Worm (Caenorhabditis elegans) whole organism, early embryonic: ENCODE data around the gene ost-1.

Experiments used
- ama-1 ChIP-seq: fragments of 150-350 bp; optimal IDR thresholded peaks from 2 replicates; lab custom pipeline; 2014
- flt-1 ChIP-seq: fragments of 200-800 bp; sonication (Bioruptor generic); IDR thresholded peaks from 2 replicates; pipeline ENCODE4 v1.3.6; 2022; ENCODE audit warnings: missing genetic modification characterization, missing compliant biosample characterization
- hmbx-1 ChIP-seq: sonication (generic microtip); optimal IDR thresholded peaks from 2 replicates; lab custom pipeline; 2016; ENCODE audit warnings: mild to moderate bottlenecking, missing genetic modification characterization, missing compliant biosample characterization
- scrt-1 ChIP-seq: fragments of 200-800 bp; sonication (Bioruptor generic); IDR thresholded peaks from 2 replicates; pipeline ENCODE4 v1.3.6; 2022; ENCODE audit warnings: missing genetic modification characterization, missing compliant biosample characterization
- tbx-11 ChIP-seq: fragments of 200-800 bp; sonication (Bioruptor generic); IDR thresholded peaks from 2 replicates; pipeline ENCODE4 v1.3.6; 2022; ENCODE audit warnings: missing genetic modification characterization, missing compliant biosample characterization
- tra-4 ChIP-seq: sonication (generic microtip); optimal IDR thresholded peaks from 2 replicates; lab custom pipeline; 2017; ENCODE audit warnings: missing genetic modification characterization, missing compliant biosample characterization

DNA sequence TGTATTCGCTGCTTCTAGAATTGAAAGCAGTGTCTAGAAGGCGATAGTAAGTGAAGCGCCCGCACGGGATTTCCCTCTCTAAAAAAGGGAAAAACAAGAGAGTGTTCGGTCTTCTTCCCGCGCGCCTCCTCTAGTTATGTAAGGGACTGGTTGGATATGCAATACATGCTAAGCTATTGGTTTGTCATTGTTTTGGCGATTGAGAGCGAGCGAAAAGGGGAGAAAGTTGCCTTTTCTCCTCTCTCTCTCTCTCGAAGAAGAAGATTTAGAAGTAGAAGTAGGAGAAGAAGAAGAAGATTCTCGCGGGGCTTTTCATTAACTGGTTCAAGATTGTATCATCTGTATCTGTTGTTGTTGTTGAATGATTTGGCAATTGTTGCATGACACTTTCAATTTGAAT is 33.1 kb upstream of the ost-1 start:
- TF ChIP-seq ama-1 (lab: Kevin White, UChicago): no peak
- TF ChIP-seq tra-4: no peak
- TF ChIP-seq flt-1 (GFP tag; lab: Robert Waterston, UW): no peak
- no peak for TF ChIP-seq scrt-1 (GFP tag; lab: Robert Waterston, UW)
- TF ChIP-seq hmbx-1 (tag; lab: Kevin White, UChicago): no peak
- TF ChIP-seq tbx-11: no peak
